Worm (Caenorhabditis elegans) whole organism, L3 larva: ENCODE data around the gene ddx-15.

ENCODE experiments used
- ZK546.5 ChIP-seq: sonication (generic microtip); optimal IDR thresholded peaks from 2 replicates; lab custom pipeline; 2017; ENCODE audit warnings: missing biosample characterization, missing genetic modification characterization
- ama-1 ChIP-seq: fragments of 150-350 bp; optimal IDR thresholded peaks from 2 replicates; lab custom pipeline; 2018
- daf-12 ChIP-seq: fragments of 150-350 bp; optimal IDR thresholded peaks from 2 replicates; lab custom pipeline; 2014; ENCODE audit warnings: missing biosample characterization, missing genetic modification reagents, missing genetic modification characterization
- nhr-28 ChIP-seq: fragments of 150-350 bp; optimal IDR thresholded peaks from 2 replicates; lab custom pipeline; 2014; ENCODE audit warnings: missing biosample characterization, missing genetic modification characterization
- unc-62 ChIP-seq: fragments of 150-350 bp; sonication (generic microtip); optimal IDR thresholded peaks from 4 replicates; lab custom pipeline; 2014; ENCODE audit warnings: missing biosample characterization, missing genetic modification reagents, missing genetic modification characterization
- zag-1 ChIP-seq: fragments of 150-350 bp; optimal IDR thresholded peaks from 2 replicates; lab custom pipeline; 2014; ENCODE audit warnings: missing biosample characterization, missing genetic modification characterization
- ztf-11 ChIP-seq: fragments of 150-350 bp; optimal IDR thresholded peaks from 2 replicates; lab custom pipeline; 2014; ENCODE audit warnings: missing biosample characterization, missing genetic modification characterization

- TF ChIP-seq zag-1 (tag; lab: Kevin White, UChicago) (no peak), ztf-11 (tag; lab: Kevin White, UChicago) (no peak), nhr-28 (tag; lab: Kevin White, UChicago) (no peak), ZK546.5 (tag; lab: Kevin White, UChicago) (no peak), unc-62 (no peak), daf-12 (tag; lab: Kevin White, UChicago) (no peak), ama-1 (no peak)
These were observed 23.1 kb upstream of the ddx-15 start, which contains the start of gene basl-1 for ce11 chrIII:5614648-5615047.
